Worm (Caenorhabditis elegans) whole organism, L3 larva: ENCODE data around the gene C54D10.5.

Experiments
- R02D3.7 ChIP-seq: fragments of 150-350 bp; optimal IDR thresholded peaks from 2 replicates; lab custom pipeline; 2014; ENCODE audit warnings: missing biosample characterization, missing genetic modification characterization
- aly-2 ChIP-seq: fragments of 150-350 bp; optimal IDR thresholded peaks from 2 replicates; lab custom pipeline; 2014; ENCODE audit warnings: missing biosample characterization, missing genetic modification characterization
- egl-27 ChIP-seq: sonication (generic microtip); optimal IDR thresholded peaks from 4 replicates; lab custom pipeline; 2017; ENCODE audit warnings: missing biosample characterization, missing genetic modification reagents, missing genetic modification characterization
- hmg-11 ChIP-seq: sonication (generic microtip); optimal IDR thresholded peaks from 2 replicates; lab custom pipeline; 2016; ENCODE audit warnings: missing genetic modification characterization, missing compliant biosample characterization
- mdl-1 ChIP-seq: fragments of 150-350 bp; optimal IDR thresholded peaks from 2 replicates; lab custom pipeline; 2014; ENCODE audit warnings: missing biosample characterization, missing genetic modification characterization
- nhr-23 ChIP-seq: fragments of 150-350 bp; optimal IDR thresholded peaks from 2 replicates; lab custom pipeline; 2014; ENCODE audit warnings: missing biosample characterization, missing genetic modification reagents, missing genetic modification characterization
- nhr-25 ChIP-seq: sonication (generic microtip); optimal IDR thresholded peaks from 2 replicates; lab custom pipeline; 2017; ENCODE audit warnings: missing biosample characterization, missing genetic modification characterization
- pha-4 ChIP-seq: fragments of 150-350 bp; optimal IDR thresholded peaks from 2 replicates; lab custom pipeline; 2014; ENCODE audit warnings: missing biosample characterization, missing genetic modification reagents, missing genetic modification characterization
- pqm-1 ChIP-seq: fragments of 150-350 bp; optimal IDR thresholded peaks from 2 replicates; lab custom pipeline; 2017; ENCODE audit warnings: missing biosample characterization, missing genetic modification characterization, inconsistent platforms
- skn-1 ChIP-seq: fragments of 150-350 bp; optimal IDR thresholded peaks from 2 replicates; lab custom pipeline; 2014; ENCODE audit warnings: missing biosample characterization, missing genetic modification characterization
- snpc-4 ChIP-seq: fragments of 150-350 bp; optimal IDR thresholded peaks from 2 replicates; lab custom pipeline; 2014; ENCODE audit warnings: missing biosample characterization, missing genetic modification characterization
- unc-39 ChIP-seq: sonication (generic microtip); optimal IDR thresholded peaks from 4 replicates; lab custom pipeline; 2017; ENCODE audit warnings: missing biosample characterization, missing genetic modification characterization
- ztf-4 ChIP-seq: fragments of 150-350 bp; optimal IDR thresholded peaks from 2 replicates; lab custom pipeline; 2014; ENCODE audit warnings: missing biosample characterization, missing genetic modification characterization

ce11 chrV:12406514-12406913, 22.6 kb upstream of the C54D10.5 start:
- no peak for TF ChIP-seq snpc-4 (tag; lab: Kevin White, UChicago)
- no peak for TF ChIP-seq pha-4 (tag; lab: Kevin White, UChicago)
- TF ChIP-seq egl-27: no peak
- no peak for TF ChIP-seq aly-2 (tag; lab: Kevin White, UChicago)
- no peak for TF ChIP-seq unc-39
- TF ChIP-seq hmg-11 (tag; lab: Kevin White, UChicago): no peak
- no peak for TF ChIP-seq skn-1 (tag; lab: Kevin White, UChicago)
- no peak for TF ChIP-seq nhr-25 (tag; lab: Kevin White, UChicago)
- TF ChIP-seq pqm-1 (tag; lab: Kevin White, UChicago): no peak
- TF ChIP-seq ztf-4 (tag; lab: Kevin White, UChicago): no peak
- no peak for TF ChIP-seq mdl-1 (tag; lab: Kevin White, UChicago)
- no peak for TF ChIP-seq R02D3.7
- no peak for TF ChIP-seq nhr-23 (tag; lab: Kevin White, UChicago)
